Fruit fly (Drosophila melanogaster) whole organism, embryonic: ENCODE results near the gene Vinc.

Experiments used
- ATbp ChIP-seq: fragments of 200-800 bp; sonication (Bioruptor generic); optimal IDR thresholded peaks from 2 replicates; lab custom pipeline; 2017; ENCODE audit warnings: missing biosample characterization, mild to moderate bottlenecking, missing genetic modification characterization, missing genetic modification reagents
- Ada2b ChIP-seq: fragments of 200-800 bp; sonication (Bioruptor generic); IDR thresholded peaks from 2 replicates; pipeline ENCODE4 v1.3.6; 2022; ENCODE audit warnings: missing biosample characterization, missing genetic modification characterization
- Atf-2 ChIP-seq: fragments of 200-800 bp; sonication (Bioruptor generic); optimal IDR thresholded peaks from 2 replicates; lab custom pipeline; 2016; ENCODE audit warnings: missing biosample characterization, missing genetic modification characterization
- Bdp1 ChIP-seq: fragments of 200-800 bp; sonication (Bioruptor generic); optimal IDR thresholded peaks from 3 replicates; lab custom pipeline; 2016; ENCODE audit warnings: missing biosample characterization, missing genetic modification characterization
- CG10959 ChIP-seq: fragments of 200-800 bp; sonication (Bioruptor generic); IDR thresholded peaks from 2 replicates; pipeline ENCODE4 v1.3.6; 2022; ENCODE audit warnings: missing biosample characterization, missing genetic modification characterization
- CG11504 ChIP-seq: fragments of 200-800 bp; sonication (Bioruptor generic); optimal IDR thresholded peaks from 3 replicates; lab custom pipeline; 2019; ENCODE audit warnings: missing biosample characterization, mild to moderate bottlenecking, missing genetic modification characterization, moderate library complexity
- CG12236 ChIP-seq: fragments of 200-800 bp; sonication (Bioruptor generic); optimal IDR thresholded peaks from 2 replicates; lab custom pipeline; 2016; ENCODE audit warnings: missing biosample characterization, missing genetic modification characterization
- CG12391 ChIP-seq: fragments of 200-800 bp; sonication (Bioruptor generic); optimal IDR thresholded peaks from 3 replicates; lab custom pipeline; 2018; ENCODE audit warnings: missing biosample characterization, mild to moderate bottlenecking, missing genetic modification characterization, moderate library complexity
- CG15601 ChIP-seq: fragments of 200-800 bp; sonication (Bioruptor generic); optimal IDR thresholded peaks from 3 replicates; lab custom pipeline; 2019; ENCODE audit warnings: missing biosample characterization, mild to moderate bottlenecking, missing genetic modification characterization, moderate library complexity
- CG1832 ChIP-seq: fragments of 200-800 bp; sonication (Bioruptor generic); optimal IDR thresholded peaks from 2 replicates; lab custom pipeline; 2017; ENCODE audit warnings: missing biosample characterization, mild to moderate bottlenecking, missing genetic modification characterization, inconsistent platforms
- CG18599 ChIP-seq: fragments of 200-800 bp; sonication (Bioruptor generic); optimal IDR thresholded peaks from 3 replicates; lab custom pipeline; 2017; ENCODE audit warnings: missing biosample characterization, missing genetic modification characterization, mild to moderate bottlenecking, moderate library complexity, missing genetic modification reagents
- CG3065 ChIP-seq: fragments of 200-800 bp; sonication (Bioruptor generic); optimal IDR thresholded peaks from 2 replicates; lab custom pipeline; 2016; ENCODE audit warnings: missing biosample characterization, missing genetic modification characterization
- CG34376 ChIP-seq: fragments of 200-800 bp; sonication (Bioruptor generic); optimal IDR thresholded peaks from 2 replicates; lab custom pipeline; 2018; ENCODE audit warnings: missing biosample characterization, mild to moderate bottlenecking, missing genetic modification characterization
- CG4617 ChIP-seq: fragments of 200-800 bp; sonication (Bioruptor generic); optimal IDR thresholded peaks from 3 replicates; lab custom pipeline; 2016; ENCODE audit warnings: missing biosample characterization, missing genetic modification characterization, borderline replicate concordance
- CG4820 ChIP-seq: fragments of 200-800 bp; sonication (Bioruptor generic); optimal IDR thresholded peaks from 3 replicates; lab custom pipeline; 2016; ENCODE audit warnings: missing biosample characterization, missing genetic modification characterization
- CG7745 ChIP-seq: fragments of 200-800 bp; sonication (Bioruptor generic); optimal IDR thresholded peaks from 2 replicates; lab custom pipeline; 2018; ENCODE audit warnings: missing biosample characterization, mild to moderate bottlenecking, missing genetic modification characterization, moderate library complexity
- CG7928 ChIP-seq: fragments of 200-800 bp; sonication (Bioruptor generic); optimal IDR thresholded peaks from 2 replicates; lab custom pipeline; 2017; ENCODE audit warnings: missing biosample characterization, mild to moderate bottlenecking, missing genetic modification characterization
- CG8281 ChIP-seq: fragments of 200-800 bp; sonication (Bioruptor generic); optimal IDR thresholded peaks from 2 replicates; lab custom pipeline; 2018; ENCODE audit warnings: missing biosample characterization, mild to moderate bottlenecking, missing genetic modification characterization, moderate library complexity
- CG8944 ChIP-seq: fragments of 200-800 bp; sonication (Bioruptor generic); optimal IDR thresholded peaks from 3 replicates; lab custom pipeline; 2016; ENCODE audit warnings: missing biosample characterization, missing genetic modification characterization
- CG9215 ChIP-seq: fragments of 200-800 bp; sonication (Bioruptor generic); IDR thresholded peaks from 2 replicates; pipeline ENCODE4 v1.3.6; 2022; ENCODE audit warnings: missing biosample characterization, missing genetic modification characterization
- Camta ChIP-seq: fragments of 200-800 bp; sonication (Bioruptor generic); optimal IDR thresholded peaks from 2 replicates; lab custom pipeline; 2016; ENCODE audit warnings: missing biosample characterization, missing genetic modification characterization
- D19A ChIP-seq: fragments of 200-800 bp; optimal IDR thresholded peaks from 3 replicates; lab custom pipeline; 2019; ENCODE audit warnings: missing biosample characterization, mild to moderate bottlenecking, missing genetic modification characterization, moderate library complexity
- D19B ChIP-seq: fragments of 200-800 bp; sonication (Bioruptor generic); optimal IDR thresholded peaks from 2 replicates; lab custom pipeline; 2017; ENCODE audit warnings: missing biosample characterization, mild to moderate bottlenecking, missing genetic modification characterization
- HmgZ ChIP-seq: fragments of 200-800 bp; sonication (Bioruptor generic); optimal IDR thresholded peaks from 2 replicates; lab custom pipeline; 2018; ENCODE audit warnings: missing biosample characterization, mild to moderate bottlenecking, missing genetic modification characterization
- Lim3 ChIP-seq: fragments of 200-800 bp; sonication (Bioruptor generic); IDR thresholded peaks from 2 replicates; pipeline ENCODE4 v1.3.6; 2022; ENCODE audit warnings: missing biosample characterization, missing genetic modification characterization
- Med ChIP-seq: fragments of 200-800 bp; sonication (Bioruptor generic); peaks from one replicate; lab custom pipeline; 2016; ENCODE audit warnings: missing biosample characterization, missing genetic modification characterization, mild to moderate bottlenecking, inconsistent platforms, moderate library complexity
- Meics ChIP-seq: fragments of 200-800 bp; sonication (Bioruptor generic); optimal IDR thresholded peaks from 2 replicates; lab custom pipeline; 2017; ENCODE audit warnings: missing biosample characterization, mild to moderate bottlenecking, missing genetic modification characterization
- Rfx ChIP-seq: fragments of 200-800 bp; sonication (Bioruptor generic); IDR thresholded peaks from 2 replicates; pipeline ENCODE4 v1.3.6; 2022; ENCODE audit warnings: missing biosample characterization, missing genetic modification characterization
- Spps ChIP-seq: fragments of 200-800 bp; sonication (Bioruptor generic); optimal IDR thresholded peaks from 2 replicates; lab custom pipeline; 2018; ENCODE audit warnings: missing biosample characterization, mild to moderate bottlenecking, missing genetic modification characterization
- Ssrp ChIP-seq: fragments of 200-800 bp; sonication (Bioruptor generic); optimal IDR thresholded peaks from 2 replicates; lab custom pipeline; 2018; ENCODE audit warnings: missing biosample characterization, mild to moderate bottlenecking, missing genetic modification characterization, moderate library complexity
- Stat92E ChIP-seq, 3 experiments: fragments of >200 bp in 2 of 3; fragments of 200-800 bp in 1 of 3; sonication (Bioruptor generic) in 1 of 3; optimal IDR thresholded peaks; 2 replicates each; lab custom pipeline; 2017 to 2019; ENCODE audit warnings: missing biosample characterization in 3 of 3, missing genetic modification characterization in 3 of 3, mild to moderate bottlenecking in 1 of 3, moderate library complexity in 1 of 3
- bigmax ChIP-seq: fragments of 200-800 bp; sonication (Bioruptor generic); optimal IDR thresholded peaks from 2 replicates; lab custom pipeline; 2018; ENCODE audit warnings: missing biosample characterization, mild to moderate bottlenecking, missing genetic modification characterization
- br ChIP-seq: fragments of >200 bp; optimal IDR thresholded peaks from 2 replicates; lab custom pipeline; 2017
- bsh ChIP-seq, 2 experiments: fragments of 200-800 bp; sonication (Bioruptor generic); optimal IDR thresholded peaks; 2 replicates each; lab custom pipeline; 2017 to 2018; ENCODE audit warnings: mild to moderate bottlenecking in 2 of 2, missing biosample characterization in 2 of 2, missing genetic modification characterization in 2 of 2, moderate library complexity in 1 of 2
- cwo ChIP-seq: fragments of 200-800 bp; sonication (Bioruptor generic); optimal IDR thresholded peaks from 3 replicates; lab custom pipeline; 2017; ENCODE audit warnings: missing biosample characterization, missing genetic modification characterization, mild to moderate bottlenecking, moderate library complexity, missing genetic modification reagents
- dysf ChIP-seq: fragments of 200-800 bp; sonication (Bioruptor generic); IDR thresholded peaks from 3 replicates; pipeline ENCODE4 v1.3.6; 2022; ENCODE audit warnings: missing biosample characterization, missing genetic modification characterization
- gem ChIP-seq: fragments of 200-800 bp; sonication (Bioruptor generic); optimal IDR thresholded peaks from 2 replicates; lab custom pipeline; 2019; ENCODE audit warnings: missing biosample characterization, mild to moderate bottlenecking, missing genetic modification characterization, moderate library complexity
- ham ChIP-seq: fragments of 200-800 bp; sonication (Bioruptor generic); IDR thresholded peaks from 2 replicates; pipeline ENCODE4 v1.3.6; 2022; ENCODE audit warnings: missing biosample characterization, missing genetic modification characterization
- lab ChIP-seq: fragments of 200-800 bp; sonication (Bioruptor generic); optimal IDR thresholded peaks from 3 replicates; lab custom pipeline; 2017; ENCODE audit warnings: missing biosample characterization, missing genetic modification characterization, mild to moderate bottlenecking, moderate library complexity, missing genetic modification reagents
- lbe ChIP-seq: fragments of 200-800 bp; sonication (Bioruptor generic); optimal IDR thresholded peaks from 2 replicates; lab custom pipeline; 2016; ENCODE audit warnings: missing biosample characterization, mild to moderate bottlenecking, missing genetic modification characterization
- mirr ChIP-seq: fragments of 200-800 bp; sonication (Bioruptor generic); optimal IDR thresholded peaks from 3 replicates; lab custom pipeline; 2018; ENCODE audit warnings: missing biosample characterization, mild to moderate bottlenecking, missing genetic modification characterization
- sd ChIP-seq: fragments of 200-800 bp; sonication (Bioruptor generic); optimal IDR thresholded peaks from 3 replicates; lab custom pipeline; 2018; ENCODE audit warnings: missing biosample characterization, mild to moderate bottlenecking, missing genetic modification characterization, moderate library complexity
- sug ChIP-seq: fragments of 200-800 bp; optimal IDR thresholded peaks from 2 replicates; lab custom pipeline; 2019; ENCODE audit warnings: missing biosample characterization, mild to moderate bottlenecking, missing genetic modification characterization, moderate library complexity
- vnd ChIP-seq: fragments of 200-800 bp; sonication (Bioruptor generic); IDR thresholded peaks from 3 replicates; pipeline ENCODE4 v1.3.6; 2022; ENCODE audit warnings: missing biosample characterization, missing genetic modification characterization; ENCODE audit not compliant: partially characterized antibody

Gene Vinc

dm6 chrX:2199303-2199702, 23.1 kb downstream of the Vinc start (continued):
- TF ChIP-seq vnd (GFP tag; lab: Robert Waterston, UW), result peak; percentile 46; the same call in 1 of the 3 replicates
- no peak for TF ChIP-seq CG11504 (tag; lab: Kevin White, UChicago)
- TF ChIP-seq sd (tag; lab: Kevin White, UChicago), result peak; percentile 85
- TF ChIP-seq HmgZ (tag; lab: Kevin White, UChicago), result peak; percentile 8
- TF ChIP-seq ham (GFP tag; lab: Robert Waterston, UW), result no peak
- peak; percentile 67 for TF ChIP-seq CG18599
- no peak for TF ChIP-seq Bdp1
- peak; percentile 2 for TF ChIP-seq lab
- TF ChIP-seq mirr, result peak; percentile 16
- peak; percentile 90 for TF ChIP-seq CG34376 (GFP tag; lab: Kevin White, UChicago)
- TF ChIP-seq sug (tag; lab: Kevin White, UChicago), result peak; percentile 93

DNA sequence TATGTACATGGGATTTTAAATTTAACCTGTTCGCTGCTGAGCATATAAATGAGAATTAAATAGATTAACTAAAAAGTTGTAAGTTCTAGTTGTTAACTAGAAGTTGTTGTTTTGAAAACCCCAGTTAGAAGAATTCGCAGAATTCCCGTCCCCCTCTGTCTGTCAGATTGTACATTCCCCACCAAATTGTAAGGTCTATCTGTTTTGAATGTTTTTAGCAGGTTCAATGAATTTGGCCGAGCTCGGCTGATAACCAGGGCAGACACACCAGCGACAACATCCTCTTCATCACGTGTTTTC, 24.1 kb downstream of the Vinc start:
- TF ChIP-seq cwo (GFP tag; lab: Kevin White, UChicago) (peak; percentile 1), ATbp (GFP tag; lab: Kevin White, UChicago) (no peak)

- peak; percentile 93 for TF ChIP-seq sug (tag; lab: Kevin White, UChicago)
- TF ChIP-seq Med (GFP tag; lab: Kevin White, UChicago), result peak; percentile 29
- no peak for TF ChIP-seq CG3065 (GFP tag; lab: Kevin White, UChicago)
- peak; percentile 22 for TF ChIP-seq CG34376 (GFP tag; lab: Kevin White, UChicago)
- no peak for TF ChIP-seq CG8944 (GFP tag; lab: Kevin White, UChicago)
- TF ChIP-seq CG15601 (tag; lab: Kevin White, UChicago), result no peak
- peak; percentile 2 for TF ChIP-seq gem
- no peak for TF ChIP-seq CG7928 (GFP tag; lab: Kevin White, UChicago)
- TF ChIP-seq Spps, result no peak
- no peak for TF ChIP-seq bigmax (GFP tag; lab: Kevin White, UChicago)
- peak; percentile 7 for TF ChIP-seq CG4820
- no peak for TF ChIP-seq Rfx (GFP tag; lab: Robert Waterston, UW)
- no peak for TF ChIP-seq D19A (tag; lab: Kevin White, UChicago)
- TF ChIP-seq dysf (GFP tag; lab: Robert Waterston, UW), result no peak
- TF ChIP-seq CG1832, result no peak
These were observed 24.7 kb downstream of the Vinc start for dm6 chrX:2197414-2198271.

- no peak for TF ChIP-seq CG4617 (GFP tag; lab: Kevin White, UChicago)
- no peak for TF ChIP-seq Ssrp (tag; lab: Kevin White, UChicago)
- 0 out of 2 replicates have a peak, but pooled peaks have one; percentile 12 for TF ChIP-seq Ada2b (GFP tag; lab: Robert Waterston, UW)
- TF ChIP-seq bsh (GFP tag; optimal IDR thresholded peaks at IDR 0.05; lab: Kevin White, UChicago), result no peak
- no peak for TF ChIP-seq CG7745 (tag; lab: Kevin White, UChicago)
- no peak for TF ChIP-seq CG9215
- TF ChIP-seq br (lab: Kevin White, UChicago), result no peak
- TF ChIP-seq CG10959 (GFP tag; lab: Robert Waterston, UW), result no peak
- no peak for TF ChIP-seq Stat92E (GFP tag; optimal IDR thresholded peaks at IDR 0.05; lab: Kevin White, UChicago)
- no peak for TF ChIP-seq Camta (GFP tag; lab: Kevin White, UChicago)
- TF ChIP-seq Lim3 (GFP tag; lab: Robert Waterston, UW), result no peak
- TF ChIP-seq Atf-2 (GFP tag; lab: Kevin White, UChicago), result no peak
- TF ChIP-seq CG8281 (tag; lab: Kevin White, UChicago), result no peak
- no peak for TF ChIP-seq Meics (GFP tag; lab: Kevin White, UChicago)
- TF ChIP-seq lbe, result peak; percentile 16
- no peak for TF ChIP-seq D19B (GFP tag; lab: Kevin White, UChicago)
- TF ChIP-seq CG12236 (GFP tag; lab: Kevin White, UChicago), result no peak
- no peak for TF ChIP-seq CG12391 (tag; lab: Kevin White, UChicago)
These were observed 26.2 kb downstream of the Vinc start for dm6 chrX:2196086-2196732.
